Fruit fly (Drosophila melanogaster): ENCODE data around the gene Socs16D.

DNA sequence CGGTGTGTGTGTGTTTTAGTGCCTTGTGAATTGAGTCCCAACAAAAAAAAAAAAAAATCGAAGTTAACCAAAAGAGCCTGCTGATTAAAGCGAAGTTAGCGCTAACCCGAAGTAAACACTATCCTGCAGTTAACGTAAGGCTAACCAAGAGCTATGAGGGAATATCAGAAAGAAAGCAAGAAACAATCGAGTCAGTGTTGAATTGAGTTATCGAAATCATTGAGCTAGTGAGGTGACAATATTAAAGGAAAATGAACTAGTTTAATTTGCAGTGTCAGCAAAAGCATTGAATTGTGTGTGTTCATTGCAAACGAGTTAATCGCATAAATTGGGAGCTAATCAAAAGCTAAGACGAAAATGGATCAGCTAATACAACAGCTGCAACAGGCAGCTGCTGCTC lies 36.7 kb downstream of the Socs16D start, which contains the start of gene OdsH:
- TF ChIP-seq usp (GFP tag; optimal IDR thresholded peaks at IDR 0.05) (no peak), CG8478 (optimal IDR thresholded peaks at IDR 0.05) (no peak), pan (optimal IDR thresholded peaks at IDR 0.05) (no peak), EcR (GFP tag; optimal IDR thresholded peaks at IDR 0.05) (no peak), psq (optimal IDR thresholded peaks at IDR 0.05) (no peak)

All from whole organism.